Fruit fly (Drosophila melanogaster) whole organism, embryonic: ENCODE results near the gene trio.

Experiments
- B-H1 ChIP-seq: fragments of 200-800 bp; sonication (Bioruptor generic); IDR thresholded peaks from 3 replicates; pipeline ENCODE4 v1.3.6; 2022; ENCODE audit warnings: missing biosample characterization, missing genetic modification characterization
- BtbVII ChIP-seq: fragments of 200-800 bp; sonication (Bioruptor generic); optimal IDR thresholded peaks from 3 replicates; lab custom pipeline; 2017; ENCODE audit warnings: missing biosample characterization, mild to moderate bottlenecking, missing genetic modification characterization
- CG10565 ChIP-seq: fragments of 200-800 bp; sonication (Bioruptor generic); optimal IDR thresholded peaks from 3 replicates; lab custom pipeline; 2016; ENCODE audit warnings: missing biosample characterization, mild to moderate bottlenecking, missing genetic modification characterization
- CG10979 ChIP-seq: fragments of 200-800 bp; sonication (Bioruptor generic); optimal IDR thresholded peaks from 2 replicates; lab custom pipeline; 2018; ENCODE audit warnings: missing biosample characterization, mild to moderate bottlenecking, missing genetic modification characterization, moderate library complexity
- CG11093 ChIP-seq: fragments of 200-800 bp; sonication (Bioruptor generic); IDR thresholded peaks from 3 replicates; pipeline ENCODE4 v1.3.6; 2022; ENCODE audit warnings: missing biosample characterization, missing genetic modification characterization
- CG11456 ChIP-seq: fragments of 200-800 bp; sonication (Bioruptor generic); IDR thresholded peaks from 3 replicates; pipeline ENCODE4 v1.3.6; 2022; ENCODE audit warnings: missing biosample characterization, missing genetic modification characterization
- CG12769 ChIP-seq: fragments of 200-800 bp; sonication (Bioruptor generic); optimal IDR thresholded peaks from 2 replicates; lab custom pipeline; 2019; ENCODE audit warnings: missing biosample characterization, mild to moderate bottlenecking, missing genetic modification characterization, moderate library complexity
- CG13424 ChIP-seq: fragments of 200-800 bp; sonication (Bioruptor generic); optimal IDR thresholded peaks from 2 replicates; lab custom pipeline; 2019; ENCODE audit warnings: missing biosample characterization, mild to moderate bottlenecking, missing genetic modification characterization, moderate library complexity
- CG13624 ChIP-seq: fragments of 200-800 bp; sonication (Bioruptor generic); optimal IDR thresholded peaks from 2 replicates; lab custom pipeline; 2016; ENCODE audit warnings: missing biosample characterization, missing genetic modification characterization
- CG14441 ChIP-seq: fragments of 200-800 bp; sonication (Bioruptor generic); IDR thresholded peaks from 2 replicates; pipeline ENCODE4 v1.3.6; 2022; ENCODE audit warnings: missing biosample characterization, missing genetic modification characterization
- CG15514 ChIP-seq: fragments of 200-800 bp; sonication (Bioruptor generic); optimal IDR thresholded peaks from 3 replicates; lab custom pipeline; 2017; ENCODE audit warnings: missing biosample characterization, missing genetic modification characterization, mild to moderate bottlenecking, moderate library complexity, missing genetic modification reagents
- CG16779 ChIP-seq: fragments of 200-800 bp; sonication (Bioruptor generic); IDR thresholded peaks from 2 replicates; pipeline ENCODE4 v1.3.6; 2022; ENCODE audit warnings: missing biosample characterization, missing genetic modification characterization
- CG16813 ChIP-seq: fragments of 200-800 bp; sonication (Bioruptor generic); IDR thresholded peaks from 3 replicates; pipeline ENCODE4 v1.3.6; 2022; ENCODE audit warnings: missing biosample characterization, missing genetic modification characterization; ENCODE audit not compliant: partially characterized antibody
- CG2712 ChIP-seq: fragments of 200-800 bp; optimal IDR thresholded peaks from 3 replicates; lab custom pipeline; 2019; ENCODE audit warnings: missing biosample characterization, mild to moderate bottlenecking, missing genetic modification characterization, moderate library complexity
- CG31388 ChIP-seq: fragments of 200-800 bp; sonication (Bioruptor generic); optimal IDR thresholded peaks from 2 replicates; lab custom pipeline; 2016; ENCODE audit warnings: missing biosample characterization, missing genetic modification characterization
- CG32772 ChIP-seq: fragments of 200-800 bp; sonication (Bioruptor generic); IDR thresholded peaks from 2 replicates; pipeline ENCODE4 v1.3.6; 2022; ENCODE audit warnings: missing biosample characterization, missing genetic modification characterization
- CG4730 ChIP-seq: fragments of 200-800 bp; sonication (Bioruptor generic); IDR thresholded peaks from 2 replicates; pipeline ENCODE4 v1.3.6; 2022; ENCODE audit warnings: missing biosample characterization, missing genetic modification characterization
- CG6654 ChIP-seq: fragments of 200-800 bp; sonication (Bioruptor generic); optimal IDR thresholded peaks from 2 replicates; lab custom pipeline; 2017; ENCODE audit warnings: missing biosample characterization, mild to moderate bottlenecking, missing genetic modification characterization
- CG6689 ChIP-seq: fragments of 200-800 bp; sonication (Bioruptor generic); IDR thresholded peaks from 2 replicates; pipeline ENCODE4 v1.3.6; 2022; ENCODE audit warnings: missing biosample characterization, missing genetic modification characterization
- CG9797 ChIP-seq: fragments of 200-800 bp; sonication (Bioruptor generic); optimal IDR thresholded peaks from 3 replicates; lab custom pipeline; 2018; ENCODE audit warnings: missing biosample characterization, mild to moderate bottlenecking, missing genetic modification characterization
- Camta ChIP-seq: fragments of 200-800 bp; sonication (Bioruptor generic); optimal IDR thresholded peaks from 2 replicates; lab custom pipeline; 2016; ENCODE audit warnings: missing biosample characterization, missing genetic modification characterization
- CoRest ChIP-seq: fragments of 200-800 bp; sonication (Bioruptor generic); optimal IDR thresholded peaks from 3 replicates; lab custom pipeline; 2018; ENCODE audit warnings: missing biosample characterization, mild to moderate bottlenecking, missing genetic modification characterization, moderate library complexity
- CrebB ChIP-seq: fragments of 200-800 bp; sonication (Bioruptor generic); optimal IDR thresholded peaks from 3 replicates; lab custom pipeline; 2018; ENCODE audit warnings: missing biosample characterization, mild to moderate bottlenecking, missing genetic modification characterization
- Ets97D ChIP-seq: fragments of 200-800 bp; sonication (Bioruptor generic); optimal IDR thresholded peaks from 3 replicates; lab custom pipeline; 2016; ENCODE audit warnings: missing biosample characterization, missing genetic modification characterization
- GATAe ChIP-seq: fragments of 200-800 bp; sonication (Bioruptor generic); conservative IDR thresholded peaks from 2 replicates; pipeline ENCODE4 v1.3.6; 2022; ENCODE audit warnings: missing biosample characterization, missing genetic modification characterization
- HLH4C ChIP-seq: fragments of 200-800 bp; sonication (Bioruptor generic); IDR thresholded peaks from 3 replicates; pipeline ENCODE4 v1.3.6; 2022; ENCODE audit warnings: missing biosample characterization, missing genetic modification characterization; ENCODE audit not compliant: partially characterized antibody
- MESR4 ChIP-seq: fragments of 200-800 bp; sonication (Bioruptor generic); optimal IDR thresholded peaks from 2 replicates; lab custom pipeline; 2018; ENCODE audit warnings: missing biosample characterization, mild to moderate bottlenecking, missing genetic modification characterization, moderate library complexity
- NFAT ChIP-seq: fragments of 200-800 bp; sonication (Bioruptor generic); IDR thresholded peaks from 2 replicates; pipeline ENCODE4 v1.3.6; 2022; ENCODE audit warnings: missing biosample characterization, missing genetic modification characterization
- Neu2 ChIP-seq: fragments of 200-800 bp; sonication (Bioruptor generic); optimal IDR thresholded peaks from 3 replicates; lab custom pipeline; 2016; ENCODE audit warnings: missing biosample characterization, missing genetic modification characterization, borderline replicate concordance
- Ravus ChIP-seq: fragments of 200-800 bp; sonication (Bioruptor generic); IDR thresholded peaks from 2 replicates; pipeline ENCODE4 v1.3.6; 2022; ENCODE audit warnings: missing biosample characterization, missing genetic modification characterization
- Xbp1 ChIP-seq: fragments of 200-800 bp; sonication (Bioruptor generic); optimal IDR thresholded peaks from 3 replicates; lab custom pipeline; 2016; ENCODE audit warnings: missing biosample characterization, mild to moderate bottlenecking, missing genetic modification characterization
- ap ChIP-seq: fragments of 200-800 bp; sonication (Bioruptor generic); IDR thresholded peaks from 2 replicates; pipeline ENCODE4 v1.3.6; 2022; ENCODE audit warnings: missing biosample characterization, missing genetic modification characterization
- ato ChIP-seq: fragments of 200-800 bp; sonication (Bioruptor generic); IDR thresholded peaks from 2 replicates; pipeline ENCODE4 v1.3.6; 2022; ENCODE audit warnings: missing biosample characterization, missing genetic modification characterization; ENCODE audit not compliant: partially characterized antibody
- bcd ChIP-seq: fragments of 200-800 bp; sonication (Bioruptor generic); optimal IDR thresholded peaks from 2 replicates; lab custom pipeline; 2017; ENCODE audit warnings: missing biosample characterization, mild to moderate bottlenecking, missing genetic modification characterization
- bigmax ChIP-seq: fragments of 200-800 bp; sonication (Bioruptor generic); optimal IDR thresholded peaks from 2 replicates; lab custom pipeline; 2018; ENCODE audit warnings: missing biosample characterization, mild to moderate bottlenecking, missing genetic modification characterization
- dan ChIP-seq: fragments of 200-800 bp; sonication (Bioruptor generic); IDR thresholded peaks from 2 replicates; pipeline ENCODE4 v1.3.6; 2022; ENCODE audit warnings: missing biosample characterization, missing genetic modification characterization
- eyg ChIP-seq: fragments of 200-800 bp; sonication (Bioruptor generic); optimal IDR thresholded peaks from 3 replicates; lab custom pipeline; 2016; ENCODE audit warnings: missing biosample characterization, missing genetic modification characterization
- gem ChIP-seq: fragments of 200-800 bp; sonication (Bioruptor generic); optimal IDR thresholded peaks from 2 replicates; lab custom pipeline; 2019; ENCODE audit warnings: missing biosample characterization, mild to moderate bottlenecking, missing genetic modification characterization, moderate library complexity
- gro ChIP-seq: fragments of 200-800 bp; sonication (Bioruptor generic); optimal IDR thresholded peaks from 2 replicates; lab custom pipeline; 2016; ENCODE audit warnings: missing biosample characterization, missing genetic modification characterization
- ken ChIP-seq: fragments of 200-800 bp; sonication (Bioruptor generic); IDR thresholded peaks from 3 replicates; pipeline ENCODE4 v1.3.6; 2022; ENCODE audit warnings: missing biosample characterization, missing genetic modification characterization
- lilli ChIP-seq: fragments of 200-800 bp; sonication (Bioruptor generic); optimal IDR thresholded peaks from 3 replicates; lab custom pipeline; 2016; ENCODE audit warnings: missing biosample characterization, missing genetic modification characterization
- lola ChIP-seq, 3 experiments: fragments of >200 bp in 2 of 3; fragments of 200-800 bp in 1 of 3; sonication (Bioruptor generic) in 1 of 3; optimal IDR thresholded peaks; 2 replicates each; lab custom pipeline; 2017 to 2019; ENCODE audit warnings: missing biosample characterization in 3 of 3, missing genetic modification characterization in 3 of 3, mild to moderate bottlenecking in 1 of 3, moderate library complexity in 1 of 3
- nau ChIP-seq: fragments of 200-800 bp; sonication (Bioruptor generic); optimal IDR thresholded peaks from 3 replicates; lab custom pipeline; 2017; ENCODE audit warnings: missing biosample characterization, mild to moderate bottlenecking, missing genetic modification characterization, missing genetic modification reagents
- pzg ChIP-seq: fragments of 200-800 bp; sonication (Bioruptor generic); optimal IDR thresholded peaks from 3 replicates; lab custom pipeline; 2018; ENCODE audit warnings: missing biosample characterization, mild to moderate bottlenecking, missing genetic modification characterization, moderate library complexity
- schlank ChIP-seq: fragments of 200-800 bp; sonication (Bioruptor generic); optimal IDR thresholded peaks from 2 replicates; lab custom pipeline; 2018; ENCODE audit warnings: missing biosample characterization, mild to moderate bottlenecking, missing genetic modification characterization
- slou ChIP-seq: fragments of 200-800 bp; sonication (Bioruptor generic); optimal IDR thresholded peaks from 3 replicates; lab custom pipeline; 2016; ENCODE audit warnings: missing biosample characterization, missing genetic modification characterization
- slp2 ChIP-seq: fragments of 200-800 bp; sonication (Bioruptor generic); optimal IDR thresholded peaks from 2 replicates; lab custom pipeline; 2016; ENCODE audit warnings: missing biosample characterization, missing genetic modification characterization
- ssp ChIP-seq: fragments of 200-800 bp; sonication (Bioruptor generic); IDR thresholded peaks from 2 replicates; pipeline ENCODE4 v1.3.6; 2022; ENCODE audit warnings: missing biosample characterization, missing genetic modification characterization
- vfl ChIP-seq: fragments of 200-800 bp; sonication (Bioruptor generic); optimal IDR thresholded peaks from 2 replicates; lab custom pipeline; 2016; ENCODE audit warnings: missing biosample characterization, missing genetic modification characterization
- zfh1 ChIP-seq: fragments of 200-800 bp; sonication (Bioruptor generic); IDR thresholded peaks from 3 replicates; pipeline ENCODE4 v1.3.6; 2022; ENCODE audit warnings: missing biosample characterization, missing genetic modification characterization

The trio gene

dm6 chr3L:1030908-1031545, 3.6 kb downstream of the trio start (continued):
- TF ChIP-seq CG16813 (GFP tag; lab: Robert Waterston, UW) (no peak), vfl (GFP tag; lab: Kevin White, UChicago) (no peak), lilli (GFP tag; lab: Kevin White, UChicago) (peak; percentile 37), ken (GFP tag; lab: Robert Waterston, UW) (peak; percentile 65; the same call in 2 of the 3 replicates), dan (GFP tag; lab: Robert Waterston, UW) (no peak), CG9797 (GFP tag; lab: Kevin White, UChicago) (no peak), CrebB (tag; lab: Kevin White, UChicago) (no peak), CoRest (peak; percentile 26), Neu2 (GFP tag; lab: Kevin White, UChicago) (no peak), B-H1 (no peak), HLH4C (GFP tag; lab: Robert Waterston, UW) (no peak), CG12769 (peak; percentile 73), CG11456 (peak; percentile 67; the same call in 2 of the 3 replicates), CG6654 (GFP tag; lab: Kevin White, UChicago) (no peak), bigmax (no peak), GATAe (GFP tag; lab: Robert Waterston, UW) (peak; percentile 89), CG4730 (no peak), nau (GFP tag; lab: Kevin White, UChicago) (no peak), Ravus (GFP tag; lab: Robert Waterston, UW) (no peak), CG31388 (GFP tag; lab: Kevin White, UChicago) (no peak), Camta (GFP tag; lab: Kevin White, UChicago) (no peak), zfh1 (peak; percentile 56; the same call in 2 of the 3 replicates), lola (GFP tag; optimal IDR thresholded peaks at IDR 0.05; lab: Kevin White, UChicago) (no peak), pzg (no peak), CG10979 (no peak), slp2 (GFP tag; lab: Kevin White, UChicago) (peak; percentile 48), CG13624 (GFP tag; lab: Kevin White, UChicago) (no peak), BtbVII (GFP tag; lab: Kevin White, UChicago) (no peak), CG14441 (GFP tag; lab: Robert Waterston, UW) (peak; percentile 52), CG16779 (GFP tag; lab: Robert Waterston, UW) (no peak), CG6689 (GFP tag; lab: Robert Waterston, UW) (peak; percentile 50; the same call in 1 of the 2 replicates), ap (GFP tag; lab: Robert Waterston, UW) (no peak), ato (GFP tag; lab: Robert Waterston, UW) (no peak), CG10565 (GFP tag; lab: Kevin White, UChicago) (no peak), bcd (peak; percentile 9), Xbp1 (GFP tag; lab: Kevin White, UChicago) (peak; percentile 26), CG32772 (GFP tag; lab: Robert Waterston, UW) (no peak), CG15514 (no peak), gem (tag; lab: Kevin White, UChicago) (peak; percentile 44), MESR4 (no peak), gro (GFP tag; lab: Kevin White, UChicago) (peak; percentile 46), CG11093 (GFP tag; lab: Robert Waterston, UW) (0 out of 3 replicates have a peak, but pooled peaks have one; percentile 26), schlank (tag; lab: Kevin White, UChicago) (no peak), CG13424 (tag; lab: Kevin White, UChicago) (peak; percentile 4), Ets97D (GFP tag; lab: Kevin White, UChicago) (no peak), NFAT (peak; percentile 38; the same call in 1 of the 2 replicates), CG2712 (peak; percentile 46), ssp (GFP tag; lab: Robert Waterston, UW) (no peak), eyg (no peak), slou (GFP tag; lab: Kevin White, UChicago) (no peak)
